Worm (Caenorhabditis elegans): ENCODE measurements around the gene C47E8.11.

The C47E8.11 gene

ce11 chrV:14696604-14697307 is 8.3 kb downstream of the C47E8.11 start, which contains the start of gene unc-112 (continued):
- TF ChIP-seq ref-2 (tag; optimal IDR thresholded peaks at IDR 0.05) (peak; percentile 89), elt-2 (tag; optimal IDR thresholded peaks at IDR 0.05) (no peak), Y22D7AL.16 (tag; optimal IDR thresholded peaks at IDR 0.05) (no peak), ceh-34 (tag; optimal IDR thresholded peaks at IDR 0.05) (peak; percentile 93), C38D4.7 (GFP tag; optimal IDR thresholded peaks at IDR 0.05) (peak; percentile 6), eyg-1 (tag; optimal IDR thresholded peaks at IDR 0.05) (peak; percentile 24), hlh-30 (tag; optimal IDR thresholded peaks at IDR 0.05; ENCODE audit: insufficient read depth) (peak; percentile 61), ceh-2 (tag; optimal IDR thresholded peaks at IDR 0.05) (peak; percentile 68), nfya-1 (tag; optimal IDR thresholded peaks at IDR 0.05) (peak; percentile 93), ceh-45 (GFP tag; IDR thresholded peaks at IDR 0.05) (no peak), nhr-11 (tag; optimal IDR thresholded peaks at IDR 0.05) (no peak), dve-1 (tag; optimal IDR thresholded peaks at IDR 0.05) (no peak), odd-2 (tag; optimal IDR thresholded peaks at IDR 0.05) (no peak), ceh-22 (tag; optimal IDR thresholded peaks at IDR 0.05) (no peak), ceh-18 (tag; optimal IDR thresholded peaks at IDR 0.05) (peak; percentile 95), lim-6 (tag; optimal IDR thresholded peaks at IDR 0.05) (no peak), unc-3 (GFP tag; conservative IDR thresholded peaks at IDR 0.05) (no peak), unc-3 (tag; optimal IDR thresholded peaks at IDR 0.05) (no peak), ceh-6 (GFP tag; optimal IDR thresholded peaks at IDR 0.05) (peak; percentile 20), pag-3 (tag; optimal IDR thresholded peaks at IDR 0.05; ENCODE audit: borderline replicate concordance) (no peak), ceh-9 (tag; optimal IDR thresholded peaks at IDR 0.05) (no peak), ahr-1 (tag; optimal IDR thresholded peaks at IDR 0.05) (no peak), pha-4 (tag; optimal IDR thresholded peaks at IDR 0.05) (no peak), tbx-7 (tag; optimal IDR thresholded peaks at IDR 0.05) (no peak), sox-4 (tag; optimal IDR thresholded peaks at IDR 0.05) (no peak), ztf-16 (tag; optimal IDR thresholded peaks at IDR 0.05) (peak; percentile 17)

ce11 chrV:14698005-14698404 is 9.6 kb downstream of the C47E8.11 start:
- no peak for TF ChIP-seq dve-1 (tag; optimal IDR thresholded peaks at IDR 0.05)
- no peak for TF ChIP-seq tbx-2 (tag; optimal IDR thresholded peaks at IDR 0.05)
- no peak for TF ChIP-seq ref-2 (tag; optimal IDR thresholded peaks at IDR 0.05)
- no peak for TF ChIP-seq rnt-1 (tag; optimal IDR thresholded peaks at IDR 0.05)
- TF ChIP-seq C08G9.2 (tag; optimal IDR thresholded peaks at IDR 0.05), result no peak
- no peak for TF ChIP-seq nfya-1 (tag; optimal IDR thresholded peaks at IDR 0.05)
- no peak for TF ChIP-seq pag-3 (tag; optimal IDR thresholded peaks at IDR 0.05; ENCODE audit: borderline replicate concordance)
- no peak for TF ChIP-seq eyg-1 (tag; optimal IDR thresholded peaks at IDR 0.05)
- no peak for TF ChIP-seq hlh-8 (tag; optimal IDR thresholded peaks at IDR 0.05)
- TF ChIP-seq pha-2 (tag; optimal IDR thresholded peaks at IDR 0.05), result no peak
- TF ChIP-seq pha-4 (tag; optimal IDR thresholded peaks at IDR 0.05), result no peak
- no peak for TF ChIP-seq ahr-1 (tag; optimal IDR thresholded peaks at IDR 0.05)
- TF ChIP-seq odd-2 (tag; optimal IDR thresholded peaks at IDR 0.05), result no peak
- no peak for TF ChIP-seq K02D7.2 (tag; optimal IDR thresholded peaks at IDR 0.05)

ce11 chrV:14698666-14699065 is 10.2 kb downstream of the C47E8.11 start, which contains the start of gene set-5:
TSS of gene set-5 (plus strand) at chrV:14698966.
- no peak for TF ChIP-seq lim-6 (tag; optimal IDR thresholded peaks at IDR 0.05)
- TF ChIP-seq pha-4 (tag; optimal IDR thresholded peaks at IDR 0.05), result no peak
- no peak for TF ChIP-seq ama-1 (optimal IDR thresholded peaks at IDR 0.05)
- TF ChIP-seq Y22D7AL.16 (tag; optimal IDR thresholded peaks at IDR 0.05), result no peak
- no peak for TF ChIP-seq ztf-16 (tag; optimal IDR thresholded peaks at IDR 0.05)
- TF ChIP-seq unc-86 (tag; optimal IDR thresholded peaks at IDR 0.05), result no peak
- TF ChIP-seq hlh-13 (GFP tag; optimal IDR thresholded peaks at IDR 0.05), result no peak
- TF ChIP-seq ets-4 (tag; optimal IDR thresholded peaks at IDR 0.05), result no peak
- no peak for TF ChIP-seq zip-5 (tag; optimal IDR thresholded peaks at IDR 0.05)
- no peak for TF ChIP-seq C38D4.7 (GFP tag; optimal IDR thresholded peaks at IDR 0.05)
- TF ChIP-seq pros-1 (tag; optimal IDR thresholded peaks at IDR 0.05), result no peak
- no peak for TF ChIP-seq sox-2 (GFP tag; IDR thresholded peaks at IDR 0.05)
- no peak for TF ChIP-seq pat-9 (tag; optimal IDR thresholded peaks at IDR 0.05)
- TF ChIP-seq npax-4 (tag; optimal IDR thresholded peaks at IDR 0.05), result no peak
- no peak for TF ChIP-seq unc-55 (GFP tag; optimal IDR thresholded peaks at IDR 0.05)
- no peak for TF ChIP-seq nhr-232 (tag; optimal IDR thresholded peaks at IDR 0.05)
- no peak for TF ChIP-seq ceh-9 (tag; optimal IDR thresholded peaks at IDR 0.05)

All from whole organism, late embryonic.